Fruit fly (Drosophila melanogaster): ENCODE measurements around the gene CG45067.

CG45067 gene

DNA sequence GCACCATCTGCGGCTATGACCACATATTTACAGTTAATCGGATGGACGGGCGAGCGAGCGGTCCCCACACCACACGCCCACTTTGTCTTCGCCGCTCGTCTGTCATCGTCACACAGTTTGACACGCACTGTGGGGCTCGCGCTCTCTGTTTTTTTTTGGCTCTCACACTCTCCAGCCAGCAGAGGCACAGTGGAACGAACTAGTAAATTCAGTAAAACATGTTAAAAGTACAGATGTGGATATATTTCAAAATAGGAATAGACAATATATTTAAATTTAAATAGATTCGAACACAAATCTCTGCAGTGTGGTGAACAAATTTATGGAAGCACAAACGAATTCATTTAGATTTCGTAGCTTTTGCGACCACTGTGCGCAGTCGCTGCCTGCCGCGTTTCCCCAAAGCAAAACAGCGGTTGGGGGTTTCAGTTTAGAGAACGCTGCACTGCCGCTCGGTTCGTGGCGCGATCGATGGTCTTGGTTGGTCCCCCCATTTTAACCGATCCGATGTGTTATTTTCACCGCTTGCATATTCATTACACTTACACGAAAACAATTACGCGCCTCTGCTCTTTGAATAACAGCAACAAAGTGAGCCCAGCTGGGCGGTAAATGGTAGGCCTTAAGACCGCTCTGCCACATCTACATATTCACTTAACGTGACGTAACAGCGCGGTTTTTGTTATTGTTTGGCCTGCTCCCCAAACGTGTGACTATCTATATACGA is 33.0 kb downstream of the CG45067 start (continued):
- TF ChIP-seq Hand (GFP tag; optimal IDR thresholded peaks at IDR 0.05) (peak; percentile 99), CG17912 (GFP tag; optimal IDR thresholded peaks at IDR 0.05) (peak; percentile 93), Dp (GFP tag; optimal IDR thresholded peaks at IDR 0.05) (peak; percentile 33), chm (GFP tag; IDR thresholded peaks at IDR 0.05) (peak; percentile 99), Awh (GFP tag; IDR thresholded peaks at IDR 0.05) (peak; percentile 99), E2f1 (GFP tag; IDR thresholded peaks at IDR 0.05) (peak; percentile 98), CG6683 (GFP tag; optimal IDR thresholded peaks at IDR 0.05) (peak; percentile 98), CG2120 (GFP tag; optimal IDR thresholded peaks at IDR 0.05) (peak; percentile 99), tin (GFP tag; optimal IDR thresholded peaks at IDR 0.05) (peak; percentile 99), sob (GFP tag; IDR thresholded peaks at IDR 0.05) (peak; percentile 99), bsh (GFP tag; optimal IDR thresholded peaks at IDR 0.05) (peak; percentile 98 to 99), CG9609 (GFP tag; optimal IDR thresholded peaks at IDR 0.05) (peak; percentile 95), corto (GFP tag; optimal IDR thresholded peaks at IDR 0.05) (peak; percentile 99), Sox100B (GFP tag; optimal IDR thresholded peaks at IDR 0.05) (peak; percentile 97), jing (GFP tag; optimal IDR thresholded peaks at IDR 0.05) (peak; percentile 96), CG6654 (GFP tag; optimal IDR thresholded peaks at IDR 0.05) (peak; percentile 98), CG11504 (tag; optimal IDR thresholded peaks at IDR 0.05) (peak; percentile 97), CrebB (tag; optimal IDR thresholded peaks at IDR 0.05) (peak; percentile 99), CG4854 (GFP tag; optimal IDR thresholded peaks at IDR 0.05) (peak; percentile 97), dpn (GFP tag; optimal IDR thresholded peaks at IDR 0.05) (peak; percentile 97 to 99), wor (GFP tag; IDR thresholded peaks at IDR 0.05) (peak; percentile 97), CG15479 (GFP tag; optimal IDR thresholded peaks at IDR 0.05) (peak; percentile 19)

DNA sequence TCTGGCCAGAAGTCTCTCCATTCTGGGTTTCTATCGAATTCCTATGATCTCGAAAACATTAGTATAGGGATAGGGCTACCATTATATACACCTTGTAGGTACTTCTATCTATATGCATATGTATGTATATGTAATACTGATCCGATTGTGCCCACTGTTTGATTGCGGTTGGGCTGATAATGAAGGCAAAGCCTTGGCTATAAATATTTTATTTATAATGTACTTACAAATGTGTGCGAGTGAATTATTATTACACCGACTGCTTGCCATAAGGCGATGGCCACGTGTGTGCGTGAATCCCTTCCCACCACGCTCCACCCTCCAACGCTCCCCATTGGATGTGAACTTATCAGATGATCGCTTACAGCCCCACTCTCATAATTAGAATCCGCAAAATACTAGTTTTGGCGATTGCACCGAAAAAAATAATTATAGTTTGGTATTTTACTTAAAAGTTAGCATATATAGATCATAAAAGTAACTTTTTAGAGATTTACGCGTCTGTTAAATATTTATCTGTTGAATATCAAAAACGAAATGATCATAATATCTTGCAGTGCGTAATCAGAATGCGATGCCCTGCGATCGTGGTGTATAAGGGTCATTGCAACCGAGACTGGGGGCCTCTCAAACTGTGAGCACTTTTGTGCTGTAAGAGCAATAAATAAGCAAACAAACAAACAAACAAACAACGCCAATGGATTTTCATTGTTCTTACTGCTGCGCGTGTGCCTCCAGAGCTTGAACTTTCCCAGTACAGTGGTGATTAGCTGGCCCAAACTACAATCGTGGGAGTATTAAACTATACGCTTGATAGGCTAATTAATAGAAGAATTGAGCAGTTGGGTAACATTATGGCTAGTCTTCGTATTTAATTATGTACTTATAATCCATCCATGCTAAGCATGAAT is 33.9 kb downstream of the CG45067 start:
- TF ChIP-seq emc (GFP tag; optimal IDR thresholded peaks at IDR 0.05) (no peak), dpn (GFP tag; optimal IDR thresholded peaks at IDR 0.05) (no peak), vvl (GFP tag; IDR thresholded peaks at IDR 0.05) (peak; percentile 62; the same call in 1 of the 2 replicates), Hmr (GFP tag; optimal IDR thresholded peaks at IDR 0.05) (peak; percentile 11), ems (GFP tag; optimal IDR thresholded peaks at IDR 0.05) (no peak), pum (GFP tag; optimal IDR thresholded peaks at IDR 0.05) (no peak), Hey (tag; optimal IDR thresholded peaks at IDR 0.05) (peak; percentile 64), Dip3 (GFP tag; optimal IDR thresholded peaks at IDR 0.05) (no peak), Bdp1 (GFP tag; optimal IDR thresholded peaks at IDR 0.05) (no peak), gsb-n (tag; optimal IDR thresholded peaks at IDR 0.05) (no peak), ro (GFP tag; IDR thresholded peaks at IDR 0.05) (no peak), CG1602 (GFP tag; optimal IDR thresholded peaks at IDR 0.05) (no peak), CG2875 (GFP tag; optimal IDR thresholded peaks at IDR 0.05) (peak; percentile 32), ase (GFP tag; IDR thresholded peaks at IDR 0.05) (peak; percentile 43; the same call in 1 of the 3 replicates), gsb (GFP tag; IDR thresholded peaks at IDR 0.05) (no peak), CG17328 (GFP tag; IDR thresholded peaks at IDR 0.05) (no peak), Eip74EF (GFP tag; optimal IDR thresholded peaks at IDR 0.05) (no peak), B-H1 (GFP tag; IDR thresholded peaks at IDR 0.05) (peak; percentile 31; the same call in 2 of the 3 replicates), Lpt (GFP tag; optimal IDR thresholded peaks at IDR 0.05) (no peak), BtbVII (GFP tag; optimal IDR thresholded peaks at IDR 0.05) (peak; percentile 34), klu (GFP tag; IDR thresholded peaks at IDR 0.05) (no peak), sqz (GFP tag; optimal IDR thresholded peaks at IDR 0.05) (no peak), Deaf1 (tag; optimal IDR thresholded peaks at IDR 0.05) (no peak), gce (GFP tag; IDR thresholded peaks at IDR 0.05) (no peak), CG6175 (GFP tag; IDR thresholded peaks at IDR 0.05) (no peak), CG8281 (tag; optimal IDR thresholded peaks at IDR 0.05) (no peak), bcd (GFP tag; optimal IDR thresholded peaks at IDR 0.05) (peak; percentile 9)

All from whole organism, embryonic.